Fruit fly (Drosophila melanogaster) whole organism, prepupa: Measurements from ENCODE around the gene CG10508.

ENCODE experiments used
- CG10669 ChIP-seq: fragments of 200-800 bp; sonication (Bioruptor generic); optimal IDR thresholded peaks from 3 replicates; lab custom pipeline; 2018; ENCODE audit warnings: missing biosample characterization, mild to moderate bottlenecking, missing genetic modification characterization, moderate library complexity
- CG11294 ChIP-seq: fragments of 200-800 bp; sonication (Bioruptor generic); IDR thresholded peaks from 2 replicates; pipeline ENCODE4 v1.3.6; 2022; ENCODE audit warnings: missing biosample characterization, missing genetic modification characterization
- CG11762 ChIP-seq: fragments of 200-800 bp; sonication (Bioruptor generic); optimal IDR thresholded peaks from 3 replicates; lab custom pipeline; 2016; ENCODE audit warnings: missing biosample characterization, missing genetic modification characterization; ENCODE audit not compliant: insufficient read depth
- CG15336 ChIP-seq: fragments of 200-800 bp; sonication (Bioruptor generic); IDR thresholded peaks from 2 replicates; pipeline ENCODE4 v1.3.6; 2022; ENCODE audit warnings: missing biosample characterization, missing genetic modification characterization
- CG16779 ChIP-seq: fragments of 200-800 bp; sonication (Bioruptor generic); optimal IDR thresholded peaks from 3 replicates; lab custom pipeline; 2017; ENCODE audit warnings: missing biosample characterization, mild to moderate bottlenecking, missing genetic modification characterization
- CG31627 ChIP-seq: fragments of 200-800 bp; sonication (Bioruptor generic); optimal IDR thresholded peaks from 3 replicates; lab custom pipeline; 2016; ENCODE audit warnings: missing biosample characterization, missing genetic modification characterization
- CG32006 ChIP-seq: fragments of 200-800 bp; sonication (Bioruptor generic); optimal IDR thresholded peaks from 3 replicates; lab custom pipeline; 2017; ENCODE audit warnings: missing biosample characterization, mild to moderate bottlenecking, missing genetic modification characterization
- CG3919 ChIP-seq: fragments of 200-800 bp; sonication (Bioruptor generic); optimal IDR thresholded peaks from 3 replicates; lab custom pipeline; 2016; ENCODE audit warnings: missing biosample characterization, missing genetic modification characterization
- CG4318 ChIP-seq: fragments of 200-800 bp; sonication (Bioruptor generic); optimal IDR thresholded peaks from 3 replicates; lab custom pipeline; 2017; ENCODE audit warnings: missing biosample characterization, mild to moderate bottlenecking, missing genetic modification characterization
- CG6163 ChIP-seq: fragments of 200-800 bp; sonication (Bioruptor generic); IDR thresholded peaks from 3 replicates; pipeline ENCODE4 v1.3.6; 2022; ENCODE audit warnings: missing biosample characterization, missing genetic modification characterization
- CG6276 ChIP-seq: fragments of 200-800 bp; sonication (Bioruptor generic); optimal IDR thresholded peaks from 2 replicates; lab custom pipeline; 2017; ENCODE audit warnings: missing biosample characterization, mild to moderate bottlenecking, missing genetic modification characterization
- CG6808 ChIP-seq: fragments of 200-800 bp; sonication (Bioruptor generic); optimal IDR thresholded peaks from 3 replicates; lab custom pipeline; 2017; ENCODE audit warnings: missing biosample characterization, missing genetic modification characterization, mild to moderate bottlenecking, moderate library complexity, missing genetic modification reagents
- CG8119 ChIP-seq: fragments of 200-800 bp; sonication (Bioruptor generic); IDR thresholded peaks from 3 replicates; pipeline ENCODE4 v1.3.6; 2022; ENCODE audit warnings: missing biosample characterization, missing genetic modification characterization
- CG8632 ChIP-seq: fragments of 200-800 bp; sonication (Bioruptor generic); optimal IDR thresholded peaks from 3 replicates; lab custom pipeline; 2016; ENCODE audit warnings: missing biosample characterization, missing genetic modification characterization
- Eip75B ChIP-seq: fragments of 200-800 bp; sonication (Bioruptor generic); optimal IDR thresholded peaks from 3 replicates; lab custom pipeline; 2016; ENCODE audit warnings: missing biosample characterization, missing genetic modification characterization
- Eip78C ChIP-seq: fragments of 200-800 bp; sonication (Bioruptor generic); peaks from one replicate; lab custom pipeline; 2016; ENCODE audit warnings: missing biosample characterization, missing genetic modification characterization
- Eip93F ChIP-seq: fragments of 200-800 bp; sonication (Bioruptor generic); optimal IDR thresholded peaks from 2 replicates; lab custom pipeline; 2016; ENCODE audit warnings: missing biosample characterization, mild to moderate bottlenecking, missing genetic modification characterization
- Ets21C ChIP-seq: fragments of 200-800 bp; sonication (Bioruptor generic); optimal IDR thresholded peaks from 3 replicates; lab custom pipeline; 2016; ENCODE audit warnings: missing biosample characterization, missing genetic modification characterization
- Gug ChIP-seq: fragments of 200-800 bp; sonication (Bioruptor generic); IDR thresholded peaks from 2 replicates; pipeline ENCODE4 v1.3.6; 2022; ENCODE audit warnings: missing biosample characterization, missing genetic modification characterization
- Hr4 ChIP-seq: fragments of 200-800 bp; sonication (Bioruptor generic); optimal IDR thresholded peaks from 3 replicates; lab custom pipeline; 2016; ENCODE audit warnings: missing biosample characterization, missing genetic modification characterization
- Lpt ChIP-seq: fragments of 200-800 bp; sonication (Bioruptor generic); optimal IDR thresholded peaks from 3 replicates; lab custom pipeline; 2016; ENCODE audit warnings: missing biosample characterization, missing genetic modification characterization
- OdsH ChIP-seq: fragments of 200-800 bp; sonication (Bioruptor generic); optimal IDR thresholded peaks from 3 replicates; lab custom pipeline; 2016; ENCODE audit warnings: missing biosample characterization, missing genetic modification characterization
- Sox14 ChIP-seq: fragments of 200-800 bp; sonication (Bioruptor generic); optimal IDR thresholded peaks from 3 replicates; lab custom pipeline; 2016; ENCODE audit warnings: missing biosample characterization, missing genetic modification characterization
- Sox15 ChIP-seq: fragments of 200-800 bp; sonication (Bioruptor generic); optimal IDR thresholded peaks from 3 replicates; lab custom pipeline; 2016; ENCODE audit warnings: missing biosample characterization, missing genetic modification characterization
- achi ChIP-seq: fragments of 200-800 bp; sonication (Bioruptor generic); optimal IDR thresholded peaks from 3 replicates; lab custom pipeline; 2016; ENCODE audit warnings: missing biosample characterization, missing genetic modification characterization
- eg ChIP-seq: fragments of 200-800 bp; sonication (Bioruptor generic); IDR thresholded peaks from 3 replicates; pipeline ENCODE4 v1.3.6; 2022; ENCODE audit warnings: missing biosample characterization, missing genetic modification characterization
- esn ChIP-seq: fragments of 200-800 bp; sonication (Bioruptor generic); optimal IDR thresholded peaks from 2 replicates; lab custom pipeline; 2016; ENCODE audit warnings: missing biosample characterization, mild to moderate bottlenecking, missing genetic modification characterization, moderate library complexity
- fkh ChIP-seq: fragments of 200-800 bp; sonication (Bioruptor generic); optimal IDR thresholded peaks from 3 replicates; lab custom pipeline; 2017; ENCODE audit warnings: missing biosample characterization, mild to moderate bottlenecking, missing genetic modification characterization, moderate library complexity
- net ChIP-seq: fragments of 200-800 bp; sonication (Bioruptor generic); optimal IDR thresholded peaks from 3 replicates; lab custom pipeline; 2016; ENCODE audit warnings: missing biosample characterization, missing genetic modification characterization
- pdm3 ChIP-seq: fragments of 200-800 bp; sonication (Bioruptor generic); optimal IDR thresholded peaks from 3 replicates; lab custom pipeline; 2016; ENCODE audit warnings: missing biosample characterization, missing genetic modification characterization
- salr ChIP-seq, 2 experiments: fragments of 200-800 bp; sonication (Bioruptor generic); optimal IDR thresholded peaks; 3 replicates each; lab custom pipeline; 2016 to 2018; ENCODE audit warnings: missing biosample characterization in 2 of 2, missing genetic modification characterization in 2 of 2, mild to moderate bottlenecking in 1 of 2
- spab ChIP-seq: fragments of 200-800 bp; sonication (Bioruptor generic); optimal IDR thresholded peaks from 2 replicates; lab custom pipeline; 2017; ENCODE audit warnings: missing biosample characterization, mild to moderate bottlenecking, missing genetic modification characterization, missing genetic modification reagents
- svp ChIP-seq: fragments of 200-800 bp; sonication (Bioruptor generic); peaks from one replicate; lab custom pipeline; 2016; ENCODE audit warnings: missing biosample characterization, missing genetic modification characterization

CG10508 gene

dm6 chr3L:21229764-21230163 is 19.7 kb downstream of the CG10508 start (continued):
- peak; percentile 51 for TF ChIP-seq achi (GFP tag; lab: Kevin White, UChicago)
- TF ChIP-seq pdm3 (GFP tag; lab: Kevin White, UChicago), result peak; percentile 57
- peak; percentile 19 for TF ChIP-seq CG11762 (GFP tag; lab: Kevin White, UChicago)
- peak; percentile 83 for TF ChIP-seq Lpt (GFP tag; lab: Kevin White, UChicago)
- no peak for TF ChIP-seq Eip75B (GFP tag; lab: Kevin White, UChicago)
- peak; percentile 90 for TF ChIP-seq CG32006 (GFP tag; lab: Kevin White, UChicago)
- TF ChIP-seq eg (GFP tag; lab: Robert Waterston, UW), result peak; percentile 82
- TF ChIP-seq CG8632 (GFP tag; lab: Kevin White, UChicago), result no peak
- TF ChIP-seq CG4318 (GFP tag; lab: Kevin White, UChicago), result peak; percentile 83
- peak; percentile 92 for TF ChIP-seq Hr4 (GFP tag; lab: Kevin White, UChicago)

dm6 chr3L:21230762-21231161 is 20.7 kb downstream of the CG10508 start:
- TF ChIP-seq CG6808, result no peak
- TF ChIP-seq CG31627 (GFP tag; lab: Kevin White, UChicago), result no peak

- peak; percentile 83 for TF ChIP-seq CG15336 (GFP tag; lab: Robert Waterston, UW)
- no peak for TF ChIP-seq Eip93F (GFP tag; lab: Kevin White, UChicago)
- peak; percentile 83 for TF ChIP-seq Eip78C
- TF ChIP-seq eg (GFP tag; lab: Robert Waterston, UW), result peak; percentile 90
- TF ChIP-seq fkh (GFP tag; lab: Kevin White, UChicago), result no peak
- peak; percentile 73 for TF ChIP-seq CG32006 (GFP tag; lab: Kevin White, UChicago)
- TF ChIP-seq CG6808, result peak; percentile 6
- TF ChIP-seq CG10669 (GFP tag; lab: Kevin White, UChicago), result no peak
- peak in 1 of 2 experiments; percentile 70 for TF ChIP-seq salr (GFP tag; optimal IDR thresholded peaks at IDR 0.05; lab: Kevin White, UChicago)
- TF ChIP-seq CG8119 (GFP tag; lab: Robert Waterston, UW), result peak; percentile 85
- TF ChIP-seq net (GFP tag; lab: Kevin White, UChicago), result peak; percentile 36
- no peak for TF ChIP-seq CG31627 (GFP tag; lab: Kevin White, UChicago)
- peak; percentile 43 for TF ChIP-seq Hr4 (GFP tag; lab: Kevin White, UChicago)
- TF ChIP-seq Ets21C (GFP tag; lab: Kevin White, UChicago), result no peak
- TF ChIP-seq CG3919 (GFP tag; lab: Kevin White, UChicago), result peak; percentile 26
- peak; percentile 75 for TF ChIP-seq Lpt (GFP tag; lab: Kevin White, UChicago)
- TF ChIP-seq Sox14 (GFP tag; lab: Kevin White, UChicago), result peak; percentile 38
- peak; percentile 4 for TF ChIP-seq achi (GFP tag; lab: Kevin White, UChicago)
- peak; percentile 21; the same call in 1 of the 2 replicates for TF ChIP-seq Gug (GFP tag; lab: Robert Waterston, UW)
- peak; percentile 69; the same call in 1 of the 3 replicates for TF ChIP-seq CG6163 (GFP tag; lab: Robert Waterston, UW)
- TF ChIP-seq CG16779 (tag; lab: Kevin White, UChicago), result peak; percentile 48
- 0 out of 2 replicates have a peak, but pooled peaks have one; percentile 17 for TF ChIP-seq CG11294 (GFP tag; lab: Robert Waterston, UW)
- no peak for TF ChIP-seq spab (GFP tag; lab: Kevin White, UChicago)
- peak; percentile 95 for TF ChIP-seq CG6276 (GFP tag; lab: Kevin White, UChicago)
- peak; percentile 12 for TF ChIP-seq OdsH
Measured at dm6 chr3L:21236959-21237551, 27.0 kb downstream of the CG10508 start.

- peak; percentile 30 for TF ChIP-seq svp (GFP tag; lab: Kevin White, UChicago)
- no peak for TF ChIP-seq Sox15 (GFP tag; lab: Kevin White, UChicago)
- no peak for TF ChIP-seq esn (GFP tag; lab: Kevin White, UChicago)
- TF ChIP-seq Eip78C, result peak; percentile 4
Measured at dm6 chr3L:21238377-21238776, 28.4 kb downstream of the CG10508 start.
